Fruit fly (Drosophila melanogaster) whole organism: Measurements from ENCODE around the gene Cln7.

Experiments
- Dll ChIP-seq: fragments of >200 bp; optimal IDR thresholded peaks from 2 replicates; lab custom pipeline; 2017
- pan ChIP-seq: fragments of >200 bp; optimal IDR thresholded peaks from 2 replicates; lab custom pipeline; 2017
- psq ChIP-seq: fragments of >200 bp; optimal IDR thresholded peaks from 2 replicates; lab custom pipeline; 2017

DNA sequence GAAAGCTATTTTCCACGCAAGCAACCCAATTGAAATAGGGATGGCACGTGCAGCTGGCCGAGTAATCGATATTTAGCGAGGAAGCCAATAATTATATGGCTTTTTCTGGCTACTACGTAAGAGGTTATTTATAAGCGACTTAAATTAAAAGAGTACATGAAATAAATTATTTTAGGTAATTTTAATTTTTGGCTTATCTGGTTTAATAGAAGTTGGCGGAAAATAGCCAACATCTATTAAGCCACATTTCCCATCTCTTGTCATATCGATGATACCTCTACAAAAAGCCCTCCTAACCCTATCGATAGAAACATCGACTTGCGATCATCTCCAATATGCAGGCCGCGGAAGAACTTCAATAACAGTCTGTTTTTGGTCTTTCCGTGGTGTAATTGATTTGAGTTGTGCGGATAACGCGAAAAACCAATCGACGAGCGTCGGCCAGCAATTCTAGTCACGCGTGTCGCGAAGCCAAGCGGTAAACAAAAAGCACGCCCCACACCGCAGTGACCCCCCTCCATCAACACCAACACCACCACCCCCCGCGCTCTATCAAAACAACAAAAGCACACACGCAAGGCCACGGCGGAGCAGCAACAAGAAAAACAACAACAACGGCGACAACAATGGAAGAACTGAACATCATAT is 3.1 kb upstream of the Cln7 start, which contains the start of the genes Srp19 and qm:
- TF ChIP-seq pan (lab: Kevin White, UChicago) (no peak), Dll (lab: Kevin White, UChicago) (no peak), psq (no peak)
